Fruit fly (Drosophila melanogaster) whole organism: Measurements from ENCODE around the gene loh.

Experiments
- CG8478 ChIP-seq: fragments of >200 bp; optimal IDR thresholded peaks from 2 replicates; lab custom pipeline; 2018; ENCODE audit warnings: inconsistent platforms
- Dll ChIP-seq: fragments of >200 bp; optimal IDR thresholded peaks from 2 replicates; lab custom pipeline; 2017
- EcR ChIP-seq, 2 experiments: fragments of >200 bp; optimal IDR thresholded peaks; 2 replicates each; lab custom pipeline; 2017; ENCODE audit warnings: missing biosample characterization in 2 of 2, missing genetic modification characterization in 2 of 2, missing genetic modification reagents in 2 of 2
- pan ChIP-seq: fragments of >200 bp; optimal IDR thresholded peaks from 2 replicates; lab custom pipeline; 2017
- psq ChIP-seq: fragments of >200 bp; optimal IDR thresholded peaks from 2 replicates; lab custom pipeline; 2017
- usp ChIP-seq: fragments of >200 bp; optimal IDR thresholded peaks from 2 replicates; lab custom pipeline; 2017; ENCODE audit warnings: missing biosample characterization, missing genetic modification characterization, mixed read lengths

Gene loh

dm6 chr2L:10442048-10442790, at the start of gene loh:
loh (plus strand) TSS chr2L:10442534.
- no peak for TF ChIP-seq usp (GFP tag; lab: Kevin White, UChicago)
- TF ChIP-seq Dll (lab: Kevin White, UChicago): no peak
- no peak for TF ChIP-seq EcR (GFP tag; optimal IDR thresholded peaks at IDR 0.05; lab: Kevin White, UChicago)
- no peak for TF ChIP-seq pan (lab: Kevin White, UChicago)
- TF ChIP-seq psq (lab: Kevin White, UChicago): no peak
- no peak for TF ChIP-seq CG8478 (lab: Kevin White, UChicago)

- no peak for TF ChIP-seq pan (lab: Kevin White, UChicago)
- TF ChIP-seq psq (lab: Kevin White, UChicago): no peak
- TF ChIP-seq CG8478 (lab: Kevin White, UChicago): no peak
Measured at dm6 chr2L:10393467-10393866, 48.9 kb upstream of the loh start.

DNA sequence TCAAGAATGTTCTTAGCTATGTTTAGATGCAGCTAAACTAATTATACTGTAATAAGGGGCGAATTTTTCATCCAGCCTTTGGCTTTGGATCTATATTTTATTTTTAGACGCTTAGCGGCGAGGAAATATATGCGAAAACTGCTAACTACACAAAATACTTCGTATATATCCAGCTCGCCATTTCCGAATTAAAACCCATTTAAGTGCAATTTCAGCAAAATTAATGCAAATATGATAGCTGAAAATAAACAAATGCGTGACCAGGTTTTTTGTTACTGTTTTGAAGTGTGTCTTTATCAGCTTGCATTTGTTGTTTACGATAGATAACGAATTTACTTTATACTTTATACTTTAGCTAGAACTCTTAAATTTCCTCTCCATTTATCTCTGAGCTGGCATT, 47.3 kb upstream of the loh start:
- TF ChIP-seq usp (GFP tag; lab: Kevin White, UChicago): no peak

- TF ChIP-seq psq (lab: Kevin White, UChicago) (no peak), CG8478 (lab: Kevin White, UChicago) (no peak), usp (GFP tag; lab: Kevin White, UChicago) (no peak), pan (lab: Kevin White, UChicago) (no peak), Dll (lab: Kevin White, UChicago) (no peak), EcR (GFP tag; optimal IDR thresholded peaks at IDR 0.05; lab: Kevin White, UChicago) (no peak)
Measured at dm6 chr2L:10395642-10396487, 46.5 kb upstream of the loh start, which contains the start of gene Mdh1. Mdh1 (minus strand) TSS chr2L:10396332.

- TF ChIP-seq usp (GFP tag; lab: Kevin White, UChicago) (no peak), psq (lab: Kevin White, UChicago) (no peak), EcR (GFP tag; optimal IDR thresholded peaks at IDR 0.05; lab: Kevin White, UChicago) (no peak)
Measured at dm6 chr2L:10396488-10396824, 45.9 kb upstream of the loh start, which contains the start of gene Cnot4. Cnot4 (plus strand) TSS chr2L:10396716.

DNA sequence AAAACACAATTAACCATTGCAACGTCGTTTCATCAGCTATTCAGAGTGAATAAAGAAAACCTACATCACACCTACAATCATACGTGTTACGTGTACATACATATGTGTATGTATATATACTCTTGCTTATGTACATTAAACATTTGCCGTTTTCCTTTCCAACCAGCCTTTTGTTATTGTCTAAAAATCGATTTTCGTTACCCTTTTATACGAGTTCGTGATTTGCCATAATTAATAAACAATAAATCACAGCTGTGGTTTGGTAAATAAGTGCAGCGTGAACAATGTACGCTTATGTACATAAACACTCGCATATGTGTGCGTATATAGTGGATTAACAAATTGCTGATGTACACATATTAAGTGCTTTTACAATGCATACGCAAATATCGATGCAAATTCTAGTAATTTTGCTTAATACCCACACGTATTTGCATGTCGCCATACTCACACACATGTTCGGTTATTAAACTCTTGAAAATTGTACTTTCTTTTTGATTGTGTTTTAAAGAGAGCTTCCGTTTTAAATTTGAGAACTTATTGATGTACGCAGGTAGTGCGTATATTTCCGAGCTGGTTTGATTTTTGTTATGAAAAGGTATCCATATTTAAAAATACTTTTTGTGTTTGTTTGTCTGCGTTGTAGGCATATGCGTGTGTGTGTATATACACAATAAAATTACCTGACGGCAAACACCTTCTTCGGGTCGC, 45.3 kb upstream of the loh start:
- TF ChIP-seq EcR (GFP tag; optimal IDR thresholded peaks at IDR 0.05; lab: Kevin White, UChicago) (no peak), CG8478 (lab: Kevin White, UChicago) (no peak), usp (GFP tag; lab: Kevin White, UChicago) (no peak), pan (lab: Kevin White, UChicago) (no peak), Dll (lab: Kevin White, UChicago) (no peak), psq (lab: Kevin White, UChicago) (no peak)

DNA sequence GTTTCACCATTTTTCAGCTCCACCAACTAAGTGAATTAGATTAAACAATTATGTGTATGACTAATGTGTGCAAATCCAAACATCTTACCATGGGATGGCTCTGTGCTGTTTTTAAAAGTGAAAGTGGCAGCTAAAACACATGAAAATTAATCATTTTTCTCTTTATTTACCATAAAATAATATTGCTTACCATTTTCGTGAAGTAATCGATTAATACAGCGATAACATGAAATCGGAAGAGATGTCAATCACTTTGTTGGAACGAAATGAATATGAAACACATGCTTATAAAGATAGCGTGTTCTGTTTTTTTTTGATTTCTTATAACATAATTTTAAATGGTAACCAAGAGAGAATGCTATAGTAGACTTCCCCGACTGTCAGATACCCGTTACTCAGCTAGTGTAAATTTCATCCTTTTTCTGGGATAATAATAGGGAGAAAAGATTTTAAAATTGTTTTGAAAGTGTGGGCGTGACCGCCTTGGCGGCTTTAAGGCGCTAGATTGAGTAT, 38.5 kb upstream of the loh start:
- no peak for TF ChIP-seq CG8478 (lab: Kevin White, UChicago)
- no peak for TF ChIP-seq psq (lab: Kevin White, UChicago)
- TF ChIP-seq Dll (lab: Kevin White, UChicago): no peak
- no peak for TF ChIP-seq usp (GFP tag; lab: Kevin White, UChicago)
- TF ChIP-seq EcR (GFP tag; optimal IDR thresholded peaks at IDR 0.05; lab: Kevin White, UChicago): no peak
- TF ChIP-seq pan (lab: Kevin White, UChicago): no peak

dm6 chr2L:10405008-10405654, 37.2 kb upstream of the loh start, which contains the start of the genes CG17768, LSm-4 and Ir31a:
CG17768 (minus strand) TSS chr2L:10405203.
LSm-4 (minus strand) TSS chr2L:10405203.
Ir31a (plus strand) TSS chr2L:10405565.
- no peak for TF ChIP-seq usp (GFP tag; lab: Kevin White, UChicago)
- TF ChIP-seq psq (lab: Kevin White, UChicago): no peak
- TF ChIP-seq pan (lab: Kevin White, UChicago): no peak
- TF ChIP-seq Dll (lab: Kevin White, UChicago): no peak
- TF ChIP-seq CG8478 (lab: Kevin White, UChicago): no peak
- no peak for TF ChIP-seq EcR (GFP tag; optimal IDR thresholded peaks at IDR 0.05; lab: Kevin White, UChicago)

- no peak for TF ChIP-seq CG8478 (lab: Kevin White, UChicago)
- no peak for TF ChIP-seq Dll (lab: Kevin White, UChicago)
- no peak for TF ChIP-seq pan (lab: Kevin White, UChicago)
- no peak for TF ChIP-seq EcR (GFP tag; optimal IDR thresholded peaks at IDR 0.05; lab: Kevin White, UChicago)
- no peak for TF ChIP-seq psq (lab: Kevin White, UChicago)
- no peak for TF ChIP-seq usp (GFP tag; lab: Kevin White, UChicago)
Measured at dm6 chr2L:10408122-10408576, 34.2 kb upstream of the loh start, which contains the start of the genes Ip259 and RpS27A. Ip259 (plus strand) TSS chr2L:10408352. RpS27A (plus strand) TSS chr2L:10408352.
